Worm (Caenorhabditis elegans) whole organism, L3 larva: ENCODE results near the gene srx-36.

Experiments used
- aly-2 ChIP-seq: fragments of 150-350 bp; optimal IDR thresholded peaks from 2 replicates; lab custom pipeline; 2014; ENCODE audit warnings: missing biosample characterization, missing genetic modification characterization
- ama-1 ChIP-seq: fragments of 150-350 bp; optimal IDR thresholded peaks from 2 replicates; lab custom pipeline; 2018
- egl-27 ChIP-seq: sonication (generic microtip); optimal IDR thresholded peaks from 4 replicates; lab custom pipeline; 2017; ENCODE audit warnings: missing biosample characterization, missing genetic modification reagents, missing genetic modification characterization
- elt-3 ChIP-seq, 3 experiments: fragments of 150-350 bp in 1 of 3; sonication (generic microtip) in 2 of 3; optimal IDR thresholded peaks; 2 replicates in 2 of 3; 4 replicates in 1 of 3; lab custom pipeline; 2014 to 2017; ENCODE audit warnings: missing biosample characterization in 3 of 3, missing genetic modification characterization in 3 of 3
- fkh-10 ChIP-seq: sonication (generic microtip); optimal IDR thresholded peaks from 2 replicates; lab custom pipeline; 2017; ENCODE audit warnings: missing biosample characterization, missing genetic modification reagents, missing genetic modification characterization
- fos-1 ChIP-seq: fragments of 150-350 bp; optimal IDR thresholded peaks from 2 replicates; lab custom pipeline; 2014; ENCODE audit warnings: missing biosample characterization, missing genetic modification characterization
- hmg-11 ChIP-seq: sonication (generic microtip); optimal IDR thresholded peaks from 2 replicates; lab custom pipeline; 2016; ENCODE audit warnings: missing genetic modification characterization, missing compliant biosample characterization
- jun-1 ChIP-seq: fragments of 150-350 bp; optimal IDR thresholded peaks from 2 replicates; lab custom pipeline; 2014; ENCODE audit warnings: missing biosample characterization, missing genetic modification reagents, missing genetic modification characterization
- nhr-25 ChIP-seq: sonication (generic microtip); optimal IDR thresholded peaks from 2 replicates; lab custom pipeline; 2017; ENCODE audit warnings: missing biosample characterization, missing genetic modification characterization
- ztf-11 ChIP-seq: fragments of 150-350 bp; optimal IDR thresholded peaks from 2 replicates; lab custom pipeline; 2014; ENCODE audit warnings: missing biosample characterization, missing genetic modification characterization

ce11 chrV:7136859-7137258 is 6.0 kb upstream of the srx-36 start:
- no peak for TF ChIP-seq elt-3 (tag; optimal IDR thresholded peaks at IDR 0.05; lab: Kevin White, UChicago)
- TF ChIP-seq fos-1 (tag; lab: Kevin White, UChicago): no peak
- no peak for TF ChIP-seq jun-1 (tag; lab: Kevin White, UChicago)
- TF ChIP-seq egl-27 (tag; lab: Kevin White, UChicago): no peak
- no peak for TF ChIP-seq fkh-10 (GFP tag; lab: Kevin White, UChicago)
- no peak for TF ChIP-seq aly-2 (tag; lab: Kevin White, UChicago)
- no peak for TF ChIP-seq ztf-11
- no peak for TF ChIP-seq hmg-11
- TF ChIP-seq nhr-25 (tag; lab: Kevin White, UChicago): no peak
- no peak for TF ChIP-seq ama-1
